Fruit fly (Drosophila melanogaster) whole organism, pupa: Measurements from ENCODE around the gene ATP6AP2.

ENCODE experiments used
- CG13204 ChIP-seq: fragments of 200-800 bp; sonication (Bioruptor generic); optimal IDR thresholded peaks from 2 replicates; lab custom pipeline; 2018; ENCODE audit warnings: missing biosample characterization, mild to moderate bottlenecking, missing genetic modification characterization, moderate library complexity
- CG17806 ChIP-seq: fragments of 200-800 bp; sonication (Bioruptor generic); optimal IDR thresholded peaks from 2 replicates; lab custom pipeline; 2018; ENCODE audit warnings: missing biosample characterization, mild to moderate bottlenecking, missing genetic modification characterization, moderate library complexity
- CG32121 ChIP-seq: fragments of 200-800 bp; sonication (Bioruptor generic); IDR thresholded peaks from 2 replicates; pipeline ENCODE4 v1.3.6; 2022; ENCODE audit warnings: missing biosample characterization, missing genetic modification characterization
- CG34367 ChIP-seq: fragments of 200-800 bp; sonication (Bioruptor generic); optimal IDR thresholded peaks from 2 replicates; lab custom pipeline; 2018; ENCODE audit warnings: missing biosample characterization, mild to moderate bottlenecking, missing genetic modification characterization
- CG4496 ChIP-seq: fragments of 200-800 bp; sonication (Bioruptor generic); IDR thresholded peaks from 3 replicates; pipeline ENCODE4 v1.3.6; 2022; ENCODE audit warnings: missing biosample characterization, missing genetic modification characterization
- CG8301 ChIP-seq: fragments of 200-800 bp; sonication (Bioruptor generic); optimal IDR thresholded peaks from 2 replicates; lab custom pipeline; 2018; ENCODE audit warnings: missing biosample characterization, mild to moderate bottlenecking, missing genetic modification characterization
- CG9948 ChIP-seq: fragments of 200-800 bp; sonication (Bioruptor generic); optimal IDR thresholded peaks from 2 replicates; lab custom pipeline; 2018; ENCODE audit warnings: missing biosample characterization, mild to moderate bottlenecking, missing genetic modification characterization, moderate library complexity
- EcR ChIP-seq: fragments of 200-800 bp; sonication (Bioruptor generic); optimal IDR thresholded peaks from 3 replicates; lab custom pipeline; 2019; ENCODE audit warnings: missing biosample characterization, missing genetic modification characterization, mild to moderate bottlenecking, moderate library complexity, missing genetic modification reagents
- fd96Ca ChIP-seq: fragments of 200-800 bp; sonication (Bioruptor generic); IDR thresholded peaks from 3 replicates; pipeline ENCODE4 v1.3.6; 2022; ENCODE audit warnings: missing biosample characterization, missing genetic modification characterization
- gl ChIP-seq: fragments of 200-800 bp; sonication (Bioruptor generic); optimal IDR thresholded peaks from 2 replicates; lab custom pipeline; 2018; ENCODE audit warnings: missing biosample characterization, mild to moderate bottlenecking, missing genetic modification characterization

DNA sequence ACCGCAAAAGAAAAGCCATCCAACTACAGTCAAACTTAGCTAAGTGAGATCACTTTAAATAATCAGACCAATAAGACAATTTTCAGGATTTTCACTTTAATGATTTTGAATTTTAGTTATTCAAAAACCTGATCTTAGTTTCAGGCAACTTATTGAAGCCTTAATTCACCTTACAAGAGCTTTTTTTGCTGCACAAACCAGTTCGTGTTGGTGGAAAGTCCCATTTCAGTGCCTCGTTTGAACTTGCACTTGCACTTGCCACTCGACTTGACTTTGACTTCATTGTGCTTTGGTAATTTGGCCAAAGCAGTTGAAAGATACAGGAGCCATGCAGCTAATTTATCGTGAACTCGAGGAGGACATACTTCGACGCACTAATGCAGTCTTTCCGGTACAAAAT, 8.9 kb upstream of the ATP6AP2 start, which contains the start of gene St2:
- no peak for TF ChIP-seq CG34367
- TF ChIP-seq fd96Ca = no peak
- TF ChIP-seq gl (tag; lab: Kevin White, UChicago) = no peak
- no peak for TF ChIP-seq CG32121 (GFP tag; lab: Robert Waterston, UW)
- no peak for TF ChIP-seq CG13204 (GFP tag; lab: Kevin White, UChicago)
- no peak for TF ChIP-seq CG8301
- TF ChIP-seq CG17806 (tag; lab: Kevin White, UChicago) = no peak
- no peak for TF ChIP-seq EcR
- no peak for TF ChIP-seq CG4496 (GFP tag; lab: Robert Waterston, UW)
- TF ChIP-seq CG9948 (tag; lab: Kevin White, UChicago) = no peak
